Worm (Caenorhabditis elegans) whole organism, midembryonic: ENCODE results near the gene rsu-1.

Source experiments
- T22C8.4 ChIP-seq: fragments of 200-800 bp; sonication (Bioruptor generic); IDR thresholded peaks from 2 replicates; pipeline ENCODE4 v1.3.6; 2022; ENCODE audit warnings: missing genetic modification characterization, missing compliant biosample characterization
- cog-1 ChIP-seq: sonication (generic microtip); optimal IDR thresholded peaks from 2 replicates; lab custom pipeline; 2016; ENCODE audit warnings: missing genetic modification characterization, missing compliant biosample characterization
- flt-1 ChIP-seq: fragments of 200-800 bp; sonication (Bioruptor generic); IDR thresholded peaks from 2 replicates; pipeline ENCODE4 v1.3.6; 2022; ENCODE audit warnings: missing genetic modification characterization, missing compliant biosample characterization
- klf-2 ChIP-seq: fragments of 200-800 bp; sonication (Bioruptor generic); conservative IDR thresholded peaks from 2 replicates; pipeline ENCODE4 v1.3.6; 2022; ENCODE audit warnings: missing genetic modification reagents, missing genetic modification characterization, missing compliant biosample characterization
- med-1 ChIP-seq: sonication (generic microtip); optimal IDR thresholded peaks from 2 replicates; lab custom pipeline; 2017; ENCODE audit warnings: missing genetic modification characterization, mild to moderate bottlenecking, missing compliant biosample characterization, antibody characterized with exemption, missing genetic modification reagents; ENCODE audit not compliant: insufficient read depth
- ref-1 ChIP-seq: fragments of 200-800 bp; sonication (Bioruptor generic); conservative IDR thresholded peaks from 2 replicates; pipeline ENCODE4 v1.3.6; 2022; ENCODE audit warnings: missing genetic modification reagents, missing genetic modification characterization, missing compliant biosample characterization
- tab-1 ChIP-seq: fragments of 200-800 bp; sonication (Bioruptor generic); IDR thresholded peaks from 2 replicates; pipeline ENCODE4 v1.3.6; 2022; ENCODE audit warnings: missing genetic modification characterization, missing compliant biosample characterization
- ztf-23 ChIP-seq: fragments of 200-800 bp; sonication (Bioruptor generic); IDR thresholded peaks from 2 replicates; pipeline ENCODE4 v1.3.6; 2022; ENCODE audit warnings: missing genetic modification reagents, missing genetic modification characterization, missing compliant biosample characterization
- ztf-29 ChIP-seq: fragments of 200-800 bp; sonication (Bioruptor generic); IDR thresholded peaks from 2 replicates; pipeline ENCODE4 v1.3.6; 2022; ENCODE audit warnings: missing genetic modification reagents, missing genetic modification characterization, missing compliant biosample characterization

Gene rsu-1

DNA sequence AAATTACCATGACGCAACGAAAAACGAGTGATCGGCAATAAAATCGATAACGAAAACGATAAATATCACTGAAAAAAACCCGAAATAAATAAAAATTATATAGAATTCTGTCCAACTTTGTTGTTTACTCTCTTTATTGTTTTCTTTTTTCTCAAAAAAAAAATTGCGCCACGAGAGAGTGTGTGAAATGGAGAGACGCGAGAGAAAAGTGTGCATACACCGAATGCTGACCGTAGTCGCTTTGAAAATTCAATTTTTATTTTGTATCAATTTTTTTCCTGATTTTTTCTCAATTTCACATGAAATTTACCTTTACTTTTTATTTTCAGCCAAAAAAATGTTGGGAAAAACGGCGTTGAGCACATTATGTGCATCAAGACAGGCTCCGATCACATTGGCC, 38.1 kb downstream of the rsu-1 start, which contains the start of the genes M01F1.4 and mrpl-35:
Gene M01F1.4, minus strand, starts transcription at position 126 of the 400 bp plus-strand sequence.
Gene mrpl-35, plus strand, starts transcription at position 330 of the 400 bp plus-strand sequence.
- TF ChIP-seq klf-2 (GFP tag; lab: Robert Waterston, UW) (no peak), ztf-29 (GFP tag; lab: Robert Waterston, UW) (no peak), ref-1 (GFP tag; lab: Robert Waterston, UW) (no peak), ztf-23 (GFP tag; lab: Robert Waterston, UW) (no peak), med-1 (GFP tag; lab: Kevin White, UChicago) (no peak), tab-1 (GFP tag; lab: Robert Waterston, UW) (no peak), flt-1 (GFP tag; lab: Robert Waterston, UW) (no peak), cog-1 (tag; lab: Kevin White, UChicago) (no peak), T22C8.4 (GFP tag; lab: Robert Waterston, UW) (no peak)

DNA sequence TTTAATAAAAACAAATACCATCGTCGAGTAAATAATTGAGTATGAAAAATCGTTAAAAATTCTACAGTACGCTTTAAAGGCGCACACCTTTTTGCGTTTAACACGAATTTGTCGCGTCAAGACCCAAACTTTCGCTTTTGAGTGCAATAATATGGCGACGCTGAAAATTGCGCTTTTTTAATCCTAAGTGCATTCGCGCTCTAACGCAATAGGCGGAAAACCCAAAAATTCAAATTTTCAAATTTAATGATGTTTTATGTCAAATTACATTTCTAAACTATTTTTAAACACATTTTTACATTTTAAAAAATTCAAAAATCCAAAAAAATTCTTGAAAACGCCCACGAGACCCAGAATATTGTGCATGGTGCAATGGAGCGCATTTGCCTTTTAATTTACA, 40.0 kb downstream of the rsu-1 start:
- no peak for TF ChIP-seq ztf-23 (GFP tag; lab: Robert Waterston, UW)
- TF ChIP-seq med-1 (GFP tag; lab: Kevin White, UChicago), result no peak
- TF ChIP-seq cog-1 (tag; lab: Kevin White, UChicago), result no peak
- no peak for TF ChIP-seq flt-1 (GFP tag; lab: Robert Waterston, UW)
- no peak for TF ChIP-seq klf-2 (GFP tag; lab: Robert Waterston, UW)
- TF ChIP-seq T22C8.4 (GFP tag; lab: Robert Waterston, UW), result no peak
- TF ChIP-seq tab-1 (GFP tag; lab: Robert Waterston, UW), result no peak
- TF ChIP-seq ztf-29 (GFP tag; lab: Robert Waterston, UW), result no peak
- TF ChIP-seq ref-1 (GFP tag; lab: Robert Waterston, UW), result no peak

DNA sequence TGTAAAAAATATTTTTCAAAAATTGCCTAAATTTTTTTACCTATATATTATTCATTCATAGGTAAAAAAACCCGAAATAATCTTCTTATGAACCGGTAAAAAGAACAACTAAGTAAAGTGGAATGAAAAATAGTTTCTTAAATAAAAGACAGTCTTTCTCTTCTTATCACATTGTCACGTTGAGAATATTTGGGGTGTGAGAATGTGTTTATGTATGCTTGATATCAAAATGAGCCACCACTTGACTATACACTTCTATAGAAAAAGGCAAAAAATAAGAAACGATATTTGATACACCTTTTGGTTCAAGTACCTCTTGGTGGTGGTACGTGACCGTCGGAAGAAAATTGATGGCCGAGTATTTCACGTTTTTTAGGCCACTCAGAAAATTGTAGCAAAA, 47.7 kb downstream of the rsu-1 start, which contains the start of gene hmit-1.3:
Gene hmit-1.3, minus strand, starts transcription at position 103 of the 400 bp plus-strand sequence.
- TF ChIP-seq tab-1 (GFP tag; lab: Robert Waterston, UW), result no peak

DNA sequence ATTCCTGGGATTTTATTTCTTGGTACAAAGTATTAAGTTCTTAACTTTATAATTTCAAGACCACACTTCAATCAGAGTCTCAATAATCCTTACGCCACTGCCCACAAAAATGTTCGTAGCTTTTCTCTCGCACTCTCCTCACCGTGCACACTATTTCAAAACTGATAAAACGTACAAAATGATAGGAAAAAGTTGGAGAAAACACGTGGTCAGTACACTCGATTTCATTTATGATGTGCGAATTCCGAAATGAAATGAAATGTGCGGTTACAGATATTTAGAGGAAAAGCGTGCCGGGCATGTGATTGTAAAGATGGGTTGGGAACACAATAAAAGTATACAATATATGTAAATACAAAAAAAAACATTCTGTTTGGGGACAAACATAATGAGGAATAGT, 48.6 kb downstream of the rsu-1 start:
- TF ChIP-seq med-1 (GFP tag; lab: Kevin White, UChicago), result no peak
- no peak for TF ChIP-seq cog-1 (tag; lab: Kevin White, UChicago)
- TF ChIP-seq klf-2 (GFP tag; lab: Robert Waterston, UW), result no peak
- TF ChIP-seq T22C8.4 (GFP tag; lab: Robert Waterston, UW), result no peak
- TF ChIP-seq flt-1 (GFP tag; lab: Robert Waterston, UW), result no peak
- no peak for TF ChIP-seq ref-1 (GFP tag; lab: Robert Waterston, UW)
- TF ChIP-seq ztf-29 (GFP tag; lab: Robert Waterston, UW), result no peak
- TF ChIP-seq tab-1 (GFP tag; lab: Robert Waterston, UW), result no peak
- no peak for TF ChIP-seq ztf-23 (GFP tag; lab: Robert Waterston, UW)
